Fruit fly (Drosophila melanogaster) whole organism, embryonic: ENCODE data around the gene CG8236.

Source experiments
- ATbp ChIP-seq: fragments of 200-800 bp; sonication (Bioruptor generic); optimal IDR thresholded peaks from 2 replicates; lab custom pipeline; 2017; ENCODE audit warnings: missing biosample characterization, mild to moderate bottlenecking, missing genetic modification characterization, missing genetic modification reagents
- Atf6 ChIP-seq: fragments of 200-800 bp; sonication (Bioruptor generic); IDR thresholded peaks from 2 replicates; pipeline ENCODE4 v1.3.6; 2022; ENCODE audit warnings: missing biosample characterization, missing genetic modification characterization
- Bgb ChIP-seq: fragments of 200-800 bp; sonication (Bioruptor generic); IDR thresholded peaks from 2 replicates; pipeline ENCODE4 v1.3.6; 2022; ENCODE audit warnings: missing biosample characterization, missing genetic modification characterization; ENCODE audit not compliant: partially characterized antibody
- CG10147 ChIP-seq: fragments of 200-800 bp; sonication (Bioruptor generic); optimal IDR thresholded peaks from 2 replicates; lab custom pipeline; 2019; ENCODE audit warnings: missing biosample characterization, mild to moderate bottlenecking, missing genetic modification characterization, moderate library complexity
- CG10267 ChIP-seq: fragments of 200-800 bp; sonication (Bioruptor generic); optimal IDR thresholded peaks from 2 replicates; lab custom pipeline; 2018; ENCODE audit warnings: missing biosample characterization, mild to moderate bottlenecking, missing genetic modification characterization, moderate library complexity
- CG10431 ChIP-seq: fragments of 200-800 bp; sonication (Bioruptor generic); optimal IDR thresholded peaks from 3 replicates; lab custom pipeline; 2018; ENCODE audit warnings: missing biosample characterization, mild to moderate bottlenecking, missing genetic modification characterization
- CG11398 ChIP-seq: fragments of 200-800 bp; sonication (Bioruptor generic); optimal IDR thresholded peaks from 2 replicates; lab custom pipeline; 2016; ENCODE audit warnings: missing biosample characterization, missing genetic modification characterization
- CG1233 ChIP-seq: fragments of 200-800 bp; sonication (Bioruptor generic); optimal IDR thresholded peaks from 4 replicates; lab custom pipeline; 2018; ENCODE audit warnings: missing biosample characterization, mild to moderate bottlenecking, missing genetic modification characterization
- CG13894 ChIP-seq: fragments of 200-800 bp; sonication (Bioruptor generic); optimal IDR thresholded peaks from 3 replicates; lab custom pipeline; 2018; ENCODE audit warnings: missing biosample characterization, mild to moderate bottlenecking, missing genetic modification characterization, moderate library complexity
- CG14860 ChIP-seq: fragments of 200-800 bp; sonication (Bioruptor generic); IDR thresholded peaks from 3 replicates; pipeline ENCODE4 v1.3.6; 2022; ENCODE audit warnings: missing biosample characterization, missing genetic modification characterization; ENCODE audit not compliant: partially characterized antibody
- CG17829 ChIP-seq: fragments of 200-800 bp; optimal IDR thresholded peaks from 2 replicates; lab custom pipeline; 2019; ENCODE audit warnings: missing biosample characterization, mild to moderate bottlenecking, missing genetic modification characterization, moderate library complexity
- CG1832 ChIP-seq: fragments of 200-800 bp; sonication (Bioruptor generic); optimal IDR thresholded peaks from 2 replicates; lab custom pipeline; 2017; ENCODE audit warnings: missing biosample characterization, mild to moderate bottlenecking, missing genetic modification characterization, inconsistent platforms
- CG31365 ChIP-seq: fragments of 200-800 bp; sonication (Bioruptor generic); optimal IDR thresholded peaks from 2 replicates; lab custom pipeline; 2018; ENCODE audit warnings: missing biosample characterization, mild to moderate bottlenecking, missing genetic modification characterization
- CG32767 ChIP-seq: fragments of 200-800 bp; sonication (Bioruptor generic); IDR thresholded peaks from 2 replicates; pipeline ENCODE4 v1.3.6; 2022; ENCODE audit warnings: missing biosample characterization, missing genetic modification characterization
- CG3726 ChIP-seq: fragments of 200-800 bp; sonication (Bioruptor generic); IDR thresholded peaks from 3 replicates; pipeline ENCODE4, ENCODE4 v1.3.6; 2022; ENCODE audit warnings: missing biosample characterization, missing genetic modification characterization
- CG5180 ChIP-seq: fragments of 200-800 bp; sonication (Bioruptor generic); optimal IDR thresholded peaks from 3 replicates; lab custom pipeline; 2017; ENCODE audit warnings: missing biosample characterization, missing genetic modification characterization, mild to moderate bottlenecking, moderate library complexity, missing genetic modification reagents
- CG6254 ChIP-seq: fragments of 200-800 bp; sonication (Bioruptor generic); optimal IDR thresholded peaks from 3 replicates; lab custom pipeline; 2017; ENCODE audit warnings: mild to moderate bottlenecking, missing biosample characterization, missing genetic modification reagents, missing genetic modification characterization
- CG8290 ChIP-seq, 3 experiments: fragments of 200-800 bp; sonication (Bioruptor generic); optimal IDR thresholded peaks; 2 replicates each; lab custom pipeline; 2016 to 2019; ENCODE audit warnings: missing biosample characterization in 3 of 3, missing genetic modification characterization in 3 of 3, mild to moderate bottlenecking in 2 of 3, moderate library complexity in 1 of 3
- CG9876 ChIP-seq: fragments of 200-800 bp; sonication (Bioruptor generic); optimal IDR thresholded peaks from 2 replicates; lab custom pipeline; 2016; ENCODE audit warnings: missing biosample characterization, missing genetic modification characterization
- Dip2 ChIP-seq: fragments of 200-800 bp; sonication (Bioruptor generic); IDR thresholded peaks from 2 replicates; pipeline ENCODE4 v1.3.6; 2022; ENCODE audit warnings: missing biosample characterization, missing genetic modification characterization
- Dref ChIP-seq: fragments of 200-800 bp; sonication (Bioruptor generic); IDR thresholded peaks from 2 replicates; pipeline ENCODE4 v1.3.6; 2022; ENCODE audit warnings: missing biosample characterization, missing genetic modification characterization
- GATAe ChIP-seq: fragments of 200-800 bp; sonication (Bioruptor generic); conservative IDR thresholded peaks from 2 replicates; pipeline ENCODE4 v1.3.6; 2022; ENCODE audit warnings: missing biosample characterization, missing genetic modification characterization
- Hmx ChIP-seq: fragments of 200-800 bp; sonication (Bioruptor generic); optimal IDR thresholded peaks from 2 replicates; lab custom pipeline; 2016; ENCODE audit warnings: missing biosample characterization, missing genetic modification characterization
- MTF-1 ChIP-seq: fragments of 200-800 bp; sonication (Bioruptor generic); optimal IDR thresholded peaks from 2 replicates; lab custom pipeline; 2018; ENCODE audit warnings: missing biosample characterization, mild to moderate bottlenecking, missing genetic modification characterization, borderline replicate concordance
- Max ChIP-seq: fragments of 200-800 bp; sonication (Bioruptor generic); optimal IDR thresholded peaks from 2 replicates; lab custom pipeline; 2016; ENCODE audit warnings: missing biosample characterization, mild to moderate bottlenecking, missing genetic modification characterization
- Myb ChIP-seq: fragments of 200-800 bp; sonication (Bioruptor generic); optimal IDR thresholded peaks from 2 replicates; lab custom pipeline; 2016; ENCODE audit warnings: missing biosample characterization, missing genetic modification characterization
- Spps ChIP-seq: fragments of 200-800 bp; sonication (Bioruptor generic); optimal IDR thresholded peaks from 2 replicates; lab custom pipeline; 2018; ENCODE audit warnings: missing biosample characterization, mild to moderate bottlenecking, missing genetic modification characterization
- Trl ChIP-seq, 3 experiments: fragments of >200 bp in 2 of 3; fragments of 200-800 bp in 1 of 3; sonication (Bioruptor generic) in 1 of 3; optimal IDR thresholded peaks; 2 replicates in 1 of 3; 3 replicates in 2 of 3; lab custom pipeline; 2016 to 2017; ENCODE audit warnings: missing biosample characterization in 1 of 3, missing genetic modification characterization in 1 of 3
- bab2 ChIP-seq: fragments of 200-800 bp; sonication (Bioruptor generic); optimal IDR thresholded peaks from 2 replicates; lab custom pipeline; 2016; ENCODE audit warnings: missing biosample characterization, missing genetic modification characterization
- crc ChIP-seq: fragments of 200-800 bp; sonication (Bioruptor generic); optimal IDR thresholded peaks from 2 replicates; lab custom pipeline; 2016; ENCODE audit warnings: missing biosample characterization, missing genetic modification characterization
- en ChIP-seq: fragments of 200-800 bp; sonication (Bioruptor generic); optimal IDR thresholded peaks from 2 replicates; lab custom pipeline; 2016; ENCODE audit warnings: missing biosample characterization, missing genetic modification characterization
- gem ChIP-seq: fragments of 200-800 bp; sonication (Bioruptor generic); optimal IDR thresholded peaks from 2 replicates; lab custom pipeline; 2019; ENCODE audit warnings: missing biosample characterization, mild to moderate bottlenecking, missing genetic modification characterization, moderate library complexity
- grau ChIP-seq: fragments of 200-800 bp; optimal IDR thresholded peaks from 3 replicates; lab custom pipeline; 2019; ENCODE audit warnings: missing biosample characterization, mild to moderate bottlenecking, missing genetic modification characterization, moderate library complexity
- hbn ChIP-seq: fragments of 200-800 bp; sonication (Bioruptor generic); IDR thresholded peaks from 2 replicates; pipeline ENCODE4 v1.3.6; 2022; ENCODE audit warnings: missing biosample characterization, missing genetic modification characterization; ENCODE audit not compliant: partially characterized antibody
- inv ChIP-seq: fragments of 200-800 bp; sonication (Bioruptor generic); IDR thresholded peaks from 2 replicates; pipeline ENCODE4 v1.3.6; 2022; ENCODE audit warnings: missing biosample characterization, missing genetic modification characterization; ENCODE audit not compliant: partially characterized antibody
- jing ChIP-seq: fragments of 200-800 bp; sonication (Bioruptor generic); optimal IDR thresholded peaks from 2 replicates; lab custom pipeline; 2018; ENCODE audit warnings: missing biosample characterization, mild to moderate bottlenecking, missing genetic modification characterization
- ken ChIP-seq: fragments of 200-800 bp; sonication (Bioruptor generic); IDR thresholded peaks from 3 replicates; pipeline ENCODE4 v1.3.6; 2022; ENCODE audit warnings: missing biosample characterization, missing genetic modification characterization
- kni ChIP-seq: fragments of 200-800 bp; sonication (Bioruptor generic); optimal IDR thresholded peaks from 3 replicates; lab custom pipeline; 2017; ENCODE audit warnings: mild to moderate bottlenecking, missing biosample characterization, missing genetic modification reagents, missing genetic modification characterization
- nom ChIP-seq: fragments of 200-800 bp; sonication (Bioruptor generic); optimal IDR thresholded peaks from 2 replicates; lab custom pipeline; 2017; ENCODE audit warnings: missing biosample characterization, missing genetic modification characterization, mild to moderate bottlenecking, moderate library complexity, missing genetic modification reagents
- pho ChIP-seq: fragments of 200-800 bp; sonication (Bioruptor generic); optimal IDR thresholded peaks from 2 replicates; lab custom pipeline; 2016; ENCODE audit warnings: missing biosample characterization, missing genetic modification characterization
- row ChIP-seq: fragments of 200-800 bp; sonication (Bioruptor generic); IDR thresholded peaks from 3 replicates; pipeline ENCODE4 v1.3.6; 2022; ENCODE audit warnings: missing biosample characterization, missing genetic modification characterization
- sc ChIP-seq, 3 experiments: fragments of >200 bp in 2 of 3; fragments of 200-800 bp in 1 of 3; sonication (Bioruptor generic) in 1 of 3; optimal IDR thresholded peaks; 2 replicates in 2 of 3; 3 replicates in 1 of 3; lab custom pipeline; 2017; ENCODE audit warnings: mild to moderate bottlenecking in 1 of 3, missing biosample characterization in 1 of 3, missing genetic modification characterization in 1 of 3, missing genetic modification reagents in 1 of 3
- sima ChIP-seq: fragments of 200-800 bp; sonication (Bioruptor generic); optimal IDR thresholded peaks from 2 replicates; lab custom pipeline; 2016; ENCODE audit warnings: missing biosample characterization, missing genetic modification characterization
- slbo ChIP-seq: fragments of 200-800 bp; sonication (Bioruptor generic); IDR thresholded peaks from 2 replicates; pipeline ENCODE4 v1.3.6; 2022; ENCODE audit warnings: missing biosample characterization, missing genetic modification characterization
- ssp ChIP-seq: fragments of 200-800 bp; sonication (Bioruptor generic); IDR thresholded peaks from 2 replicates; pipeline ENCODE4 v1.3.6; 2022; ENCODE audit warnings: missing biosample characterization, missing genetic modification characterization
- tna ChIP-seq: fragments of 200-800 bp; sonication (Bioruptor generic); IDR thresholded peaks from 2 replicates; pipeline ENCODE4 v1.3.6; 2022; ENCODE audit warnings: missing biosample characterization, missing genetic modification characterization; ENCODE audit not compliant: partially characterized antibody
- unpg ChIP-seq: fragments of 200-800 bp; sonication (Bioruptor generic); optimal IDR thresholded peaks from 3 replicates; lab custom pipeline; 2018; ENCODE audit warnings: missing biosample characterization, mild to moderate bottlenecking, missing genetic modification characterization, moderate library complexity

The CG8236 gene

dm6 chr3R:8811323-8811936 lies 42.2 kb downstream of the CG8236 start (continued):
- TF ChIP-seq CG17829 (tag; lab: Kevin White, UChicago) (peak; percentile 99), Max (GFP tag; lab: Kevin White, UChicago) (peak; percentile 98), CG31365 (tag; lab: Kevin White, UChicago) (peak; percentile 93), CG11398 (peak; percentile 97), CG1233 (GFP tag; lab: Kevin White, UChicago) (peak; percentile 98), Hmx (peak; percentile 97), nom (GFP tag; lab: Kevin White, UChicago) (peak; percentile 97), CG10431 (GFP tag; lab: Kevin White, UChicago) (peak; percentile 86), sc (optimal IDR thresholded peaks at IDR 0.05; lab: Kevin White, UChicago) (no peak), sc (GFP tag; optimal IDR thresholded peaks at IDR 0.05; lab: Kevin White, UChicago) (peak; percentile 96), GATAe (GFP tag; lab: Robert Waterston, UW) (peak; percentile 97), Trl (optimal IDR thresholded peaks at IDR 0.05; lab: Kevin White, UChicago) (no peak), Trl (GFP tag; optimal IDR thresholded peaks at IDR 0.05; lab: Kevin White, UChicago) (peak; percentile 99), ATbp (peak; percentile 98), tna (no peak; the same call in 1 of the 2 replicates), CG3726 (GFP tag; lab: Robert Waterston, UW) (peak; percentile 97), Dref (no peak; the same call in 1 of the 2 replicates), en (GFP tag; lab: Kevin White, UChicago) (peak; percentile 97), CG1832 (GFP tag; lab: Kevin White, UChicago) (no peak), unpg (GFP tag; lab: Kevin White, UChicago) (peak; percentile 99), sima (GFP tag; lab: Kevin White, UChicago) (peak; percentile 96), Myb (peak; percentile 93), row (GFP tag; lab: Robert Waterston, UW) (peak; percentile 99), Spps (tag; lab: Kevin White, UChicago) (peak; percentile 93), CG9876 (GFP tag; lab: Kevin White, UChicago) (peak; percentile 95), ken (GFP tag; lab: Robert Waterston, UW) (peak; percentile 98), Bgb (peak; percentile 61; the same call in 1 of the 2 replicates), CG13894 (peak; percentile 99), jing (peak; percentile 99), pho (peak; percentile 99), hbn (GFP tag; lab: Robert Waterston, UW) (no peak), CG32767 (GFP tag; lab: Robert Waterston, UW) (peak; percentile 98), crc (GFP tag; lab: Kevin White, UChicago) (peak; percentile 98), grau (tag; lab: Kevin White, UChicago) (peak; percentile 98), CG10267 (peak; percentile 96), CG5180 (GFP tag; lab: Kevin White, UChicago) (peak; percentile 94), MTF-1 (peak; percentile 97), CG6254 (GFP tag; lab: Kevin White, UChicago) (peak; percentile 93), inv (no peak), kni (GFP tag; lab: Kevin White, UChicago) (peak; percentile 94), gem (tag; lab: Kevin White, UChicago) (peak; percentile 99), bab2 (GFP tag; lab: Kevin White, UChicago) (peak; percentile 99), CG14860 (GFP tag; lab: Robert Waterston, UW) (no peak), CG8290 (GFP tag; optimal IDR thresholded peaks at IDR 0.05; lab: Kevin White, UChicago) (peak; percentile 94), CG8290 (tag; optimal IDR thresholded peaks at IDR 0.05; lab: Kevin White, UChicago) (peak; percentile 78 to 100), ssp (GFP tag; lab: Robert Waterston, UW) (peak; percentile 92), slbo (GFP tag; lab: Robert Waterston, UW) (peak; percentile 99), Dip2 (GFP tag; lab: Robert Waterston, UW) (peak; percentile 77; the same call in 1 of the 2 replicates), CG10147 (peak; percentile 99), Atf6 (GFP tag; lab: Robert Waterston, UW) (peak; percentile 99)
